Fruit fly (Drosophila melanogaster): Measurements from ENCODE around the gene ltl.

The ltl gene

DNA sequence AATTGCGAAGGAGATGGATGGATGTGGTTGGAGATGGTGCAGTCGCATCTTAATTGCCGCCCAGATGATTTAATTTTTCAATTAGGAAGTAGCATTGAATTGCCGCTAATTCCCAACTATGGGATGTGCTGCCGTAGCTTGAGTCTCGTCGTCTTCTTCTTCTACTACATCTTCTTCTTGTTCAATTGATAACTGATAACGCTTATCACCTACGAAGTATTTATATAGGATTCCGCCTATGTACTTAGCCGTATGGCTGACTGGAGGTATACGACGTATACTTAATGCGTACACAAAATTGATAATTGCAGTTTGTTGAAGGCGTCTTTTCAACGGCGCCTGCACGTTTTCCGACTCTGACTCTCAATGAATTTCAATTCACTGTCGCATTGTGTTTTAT is 1.8 kb downstream of the ltl start:
- TF ChIP-seq ey (GFP tag; optimal IDR thresholded peaks at IDR 0.05), result no peak
- no peak for TF ChIP-seq sv (GFP tag; optimal IDR thresholded peaks at IDR 0.05)
- TF ChIP-seq Mio (GFP tag; optimal IDR thresholded peaks at IDR 0.05), result no peak
- TF ChIP-seq Dfd (GFP tag; optimal IDR thresholded peaks at IDR 0.05), result no peak
- TF ChIP-seq OdsH (GFP tag; optimal IDR thresholded peaks at IDR 0.05), result no peak
- TF ChIP-seq jim (GFP tag; optimal IDR thresholded peaks at IDR 0.05), result no peak
- no peak for TF ChIP-seq pan (optimal IDR thresholded peaks at IDR 0.05)

DNA sequence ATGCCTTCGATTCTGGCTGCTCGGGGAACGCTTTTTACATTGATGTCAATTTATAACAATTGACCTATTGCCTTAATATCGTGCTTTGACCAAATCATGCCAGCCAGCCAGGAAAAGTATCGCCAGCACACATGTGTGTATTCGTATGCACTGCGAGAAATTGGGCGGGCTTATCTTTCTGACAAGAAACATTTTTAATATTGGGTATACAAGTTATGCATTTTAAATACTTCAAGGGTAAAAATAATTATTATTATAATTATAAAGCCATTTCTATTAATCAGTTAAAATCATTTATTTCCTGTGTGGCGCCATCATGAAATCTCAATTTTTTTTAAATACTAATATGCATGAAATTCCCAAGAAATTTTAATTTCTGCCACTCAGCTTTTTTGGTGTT is 3.0 kb downstream of the ltl start:
- TF ChIP-seq N (GFP tag; optimal IDR thresholded peaks at IDR 0.05) (no peak), Dif (GFP tag; optimal IDR thresholded peaks at IDR 0.05; ENCODE audit: partially characterized antibody) (no peak), Vsx2 (GFP tag; optimal IDR thresholded peaks at IDR 0.05; ENCODE audit: partially characterized antibody) (no peak), ey (GFP tag; optimal IDR thresholded peaks at IDR 0.05) (no peak), CG9705 (GFP tag; optimal IDR thresholded peaks at IDR 0.05) (no peak), HLH106 (tag; optimal IDR thresholded peaks at IDR 0.05) (no peak), psq (GFP tag; optimal IDR thresholded peaks at IDR 0.05) (no peak), rgr (GFP tag; optimal IDR thresholded peaks at IDR 0.05) (no peak)

dm6 chr3L:7527661-7528379 is 9.0 kb downstream of the ltl start:
- TF ChIP-seq tai (GFP tag; optimal IDR thresholded peaks at IDR 0.05), result no peak

dm6 chr3L:7528380-7529080 is 9.7 kb downstream of the ltl start, which contains the start of gene lqf:
TSS of gene lqf (plus strand) at chr3L:7528780.
- TF ChIP-seq tai (GFP tag; optimal IDR thresholded peaks at IDR 0.05), result peak; percentile 66
- TF ChIP-seq h (GFP tag; optimal IDR thresholded peaks at IDR 0.05), result peak; percentile 14
- peak in 1 of 2 experiments; percentile 42 for TF ChIP-seq foxo (GFP tag; optimal IDR thresholded peaks at IDR 0.05)
- TF ChIP-seq Dfd (GFP tag; optimal IDR thresholded peaks at IDR 0.05), result peak; percentile 26
- TF ChIP-seq Hr83 (GFP tag; optimal IDR thresholded peaks at IDR 0.05; ENCODE audit: poor library complexity, severe bottlenecking), result no peak
- TF ChIP-seq jim (GFP tag; optimal IDR thresholded peaks at IDR 0.05), result no peak
- peak; percentile 59 for TF ChIP-seq brk (GFP tag; optimal IDR thresholded peaks at IDR 0.05)
- TF ChIP-seq GATAd (GFP tag; optimal IDR thresholded peaks at IDR 0.05), result peak; percentile 56
- TF ChIP-seq psq (GFP tag; optimal IDR thresholded peaks at IDR 0.05), result peak; percentile 40
- TF ChIP-seq N (GFP tag; optimal IDR thresholded peaks at IDR 0.05), result no peak
- peak; percentile 38 for TF ChIP-seq Myc (optimal IDR thresholded peaks at IDR 0.05)
- TF ChIP-seq HLH106 (tag; optimal IDR thresholded peaks at IDR 0.05), result peak; percentile 42
- peak; percentile 12 for TF ChIP-seq dsf (GFP tag; optimal IDR thresholded peaks at IDR 0.05; ENCODE audit: borderline replicate concordance)

DNA sequence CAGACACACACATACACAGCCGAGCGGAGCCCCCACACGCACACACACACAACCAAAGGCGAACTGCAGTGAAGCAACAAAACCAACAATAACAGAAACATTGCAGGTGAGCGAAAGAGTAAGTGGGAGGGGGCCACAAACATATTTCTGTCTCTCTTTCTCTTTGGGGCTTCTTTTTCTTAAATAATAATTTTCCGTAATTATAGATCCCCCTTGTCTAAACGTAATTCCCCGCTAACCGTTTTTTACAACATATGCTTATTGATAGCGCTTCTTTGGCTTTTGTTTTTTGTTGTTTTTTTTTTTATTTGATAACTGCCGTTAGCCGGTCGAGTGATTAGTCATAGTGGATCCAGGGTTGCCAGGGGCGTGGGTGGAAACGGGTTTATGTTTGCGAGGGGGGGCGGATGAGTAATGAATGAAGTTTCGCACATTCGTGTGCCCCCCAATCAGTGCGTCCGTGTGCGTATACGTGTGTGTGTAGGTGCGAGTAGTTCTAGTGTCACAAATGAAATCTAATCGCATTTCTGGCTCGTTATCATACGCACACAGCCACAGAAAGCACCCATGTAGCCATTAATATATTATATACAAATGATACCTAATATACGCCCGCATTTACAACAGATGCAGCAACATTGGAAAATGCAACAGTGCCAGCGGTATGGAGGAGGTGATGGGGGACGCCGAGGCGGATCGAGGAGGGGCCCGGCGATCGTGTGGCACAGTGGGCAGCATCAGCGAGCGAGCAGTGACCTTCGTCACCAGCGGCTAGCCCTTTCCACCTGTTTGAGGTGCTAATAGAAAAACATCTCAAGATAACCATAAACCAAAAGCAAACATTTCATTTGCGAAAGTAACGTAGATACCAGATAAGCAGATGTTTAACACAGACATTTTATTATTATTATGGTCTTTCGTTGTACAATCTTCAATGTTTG is 10.6 kb downstream of the ltl start:
- TF ChIP-seq OdsH (GFP tag; optimal IDR thresholded peaks at IDR 0.05) (peak; percentile 47), Abd-B (GFP tag; optimal IDR thresholded peaks at IDR 0.05) (no peak), h (GFP tag; optimal IDR thresholded peaks at IDR 0.05) (peak; percentile 46), rgr (GFP tag; optimal IDR thresholded peaks at IDR 0.05) (peak; percentile 48), HLH106 (tag; optimal IDR thresholded peaks at IDR 0.05) (peak; percentile 21), ey (GFP tag; optimal IDR thresholded peaks at IDR 0.05) (peak; percentile 22), Dif (GFP tag; optimal IDR thresholded peaks at IDR 0.05; ENCODE audit: partially characterized antibody) (no peak), foxo (GFP tag; optimal IDR thresholded peaks at IDR 0.05) (peak in 1 of 2 experiments; percentile 65), Jra (GFP tag; optimal IDR thresholded peaks at IDR 0.05) (peak; percentile 91), Rel (GFP tag; optimal IDR thresholded peaks at IDR 0.05) (no peak), Rel (tag; optimal IDR thresholded peaks at IDR 0.05) (peak; percentile 71), Vsx2 (GFP tag; optimal IDR thresholded peaks at IDR 0.05; ENCODE audit: partially characterized antibody) (no peak), sage (GFP tag; optimal IDR thresholded peaks at IDR 0.05) (no peak), dmrt93B (GFP tag; optimal IDR thresholded peaks at IDR 0.05) (no peak)
